Fruit fly (Drosophila melanogaster): Measurements from ENCODE around the gene CG17190.

Gene CG17190

DNA sequence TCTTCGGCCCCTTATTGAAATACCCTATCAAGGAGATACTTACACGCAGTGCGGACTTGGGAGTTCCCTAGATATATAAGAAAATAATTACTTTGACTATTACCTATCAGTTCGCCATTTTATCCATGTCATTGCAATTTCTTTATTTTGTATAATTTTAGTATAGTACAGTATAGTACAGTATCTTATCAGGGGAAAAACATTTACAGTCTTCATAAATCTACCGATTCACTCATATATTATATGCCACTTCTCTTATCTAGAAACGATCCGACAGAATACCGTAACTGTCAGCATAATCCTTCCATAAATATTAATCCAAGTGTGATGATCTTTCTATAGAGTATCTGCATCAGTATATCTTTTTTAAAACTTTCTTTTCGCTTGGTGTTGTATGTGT lies 16.9 kb downstream of the CG17190 start (continued):
- TF ChIP-seq acj6 (GFP tag; optimal IDR thresholded peaks at IDR 0.05) = peak; percentile 35

DNA sequence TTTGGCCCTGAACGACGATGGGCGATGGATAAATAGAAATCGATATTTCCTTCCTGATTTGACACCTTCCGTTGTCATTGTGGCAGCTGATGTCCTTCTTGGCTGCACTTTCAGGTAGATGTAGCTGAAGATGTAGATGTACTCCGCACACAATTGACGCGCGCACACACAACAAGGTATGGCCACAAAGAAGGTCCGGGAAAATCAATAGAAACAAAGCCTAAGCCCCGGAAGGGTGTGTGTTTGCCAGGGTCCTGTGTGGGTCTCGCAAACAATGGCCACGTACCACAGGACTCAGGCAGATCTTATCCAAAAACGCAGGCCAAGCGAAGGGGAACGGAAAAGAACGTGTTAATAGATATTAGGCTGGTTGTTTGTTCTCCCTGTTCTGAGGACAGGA lies 17.9 kb downstream of the CG17190 start:
- TF ChIP-seq CG4318 (GFP tag; optimal IDR thresholded peaks at IDR 0.05) = no peak
- no peak for TF ChIP-seq CG6792 (GFP tag; optimal IDR thresholded peaks at IDR 0.05)
- TF ChIP-seq CG11762 (GFP tag; optimal IDR thresholded peaks at IDR 0.05; ENCODE audit: insufficient read depth) = no peak
- no peak for TF ChIP-seq Hr39 (GFP tag; optimal IDR thresholded peaks at IDR 0.05)
- TF ChIP-seq CG1621 (tag; optimal IDR thresholded peaks at IDR 0.05) = no peak
- TF ChIP-seq fkh (GFP tag; optimal IDR thresholded peaks at IDR 0.05) = peak; percentile 54

DNA sequence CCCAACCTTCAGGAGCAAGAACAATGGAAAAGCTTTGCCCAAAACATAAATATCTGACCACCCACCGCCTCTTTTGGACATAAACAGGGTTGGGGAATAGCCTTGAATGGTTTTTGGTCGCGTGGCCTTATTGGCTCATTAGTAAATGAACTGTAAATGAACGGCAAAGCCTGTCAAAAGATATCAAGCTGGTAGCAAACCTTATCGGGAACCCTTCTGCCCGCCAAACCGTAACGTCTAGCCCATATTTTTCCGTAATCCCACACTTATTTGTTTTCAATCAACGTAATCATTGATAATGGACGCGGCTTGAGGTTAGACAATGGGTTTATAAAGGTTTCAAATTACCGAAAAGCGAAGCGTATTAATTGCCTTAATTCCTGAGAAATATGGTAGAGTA lies 27.9 kb downstream of the CG17190 start:
- TF ChIP-seq CG15336 (GFP tag; IDR thresholded peaks at IDR 0.05) (no peak), acj6 (GFP tag; optimal IDR thresholded peaks at IDR 0.05) (no peak), Hr38 (GFP tag; optimal IDR thresholded peaks at IDR 0.05) (no peak), CG6854 (GFP tag; optimal IDR thresholded peaks at IDR 0.05) (no peak), Eip75B (GFP tag; optimal IDR thresholded peaks at IDR 0.05) (no peak), Met (GFP tag; optimal IDR thresholded peaks at IDR 0.05) (no peak), CG3919 (GFP tag; optimal IDR thresholded peaks at IDR 0.05) (no peak), spab (GFP tag; optimal IDR thresholded peaks at IDR 0.05) (no peak), CG16779 (tag; optimal IDR thresholded peaks at IDR 0.05) (no peak), Ets21C (GFP tag; optimal IDR thresholded peaks at IDR 0.05) (no peak)

dm6 chr3R:19972598-19972997 lies 40.7 kb downstream of the CG17190 start, which contains the start of gene CG31213:
Gene CG31213 (plus strand): TSS chr3R:19972898.
- no peak for TF ChIP-seq lz (GFP tag; optimal IDR thresholded peaks at IDR 0.05)

dm6 chr3R:19968695-19969094 lies 44.6 kb downstream of the CG17190 start:
- TF ChIP-seq CG15336 (GFP tag; IDR thresholded peaks at IDR 0.05) = no peak
- TF ChIP-seq CG4318 (GFP tag; optimal IDR thresholded peaks at IDR 0.05) = no peak
- TF ChIP-seq CG3032 (tag; optimal IDR thresholded peaks at IDR 0.05) = no peak
- no peak for TF ChIP-seq Sox102F (GFP tag; optimal IDR thresholded peaks at IDR 0.05)
- no peak for TF ChIP-seq CG1621 (tag; optimal IDR thresholded peaks at IDR 0.05)
- TF ChIP-seq CG32006 (GFP tag; optimal IDR thresholded peaks at IDR 0.05) = no peak
- TF ChIP-seq CG11902 (GFP tag; optimal IDR thresholded peaks at IDR 0.05) = no peak
- TF ChIP-seq fkh (GFP tag; optimal IDR thresholded peaks at IDR 0.05) = no peak
- TF ChIP-seq Hr39 (GFP tag; optimal IDR thresholded peaks at IDR 0.05) = no peak
- no peak for TF ChIP-seq eg (GFP tag; IDR thresholded peaks at IDR 0.05)

Measured in whole organism, prepupa.